Fruit fly (Drosophila melanogaster): Measurements from ENCODE around the gene GlcAT-P.
A peak's percentile ranks its signal among the peaks of the same experiment; 100 is the strongest.

Gene GlcAT-P

dm6 chr3L:11215244-11216121, 18.1 kb upstream of the GlcAT-P start (continued):
- TF ChIP-seq Smox (GFP tag; optimal IDR thresholded peaks at IDR 0.05) (peak; percentile 94), achi (GFP tag; optimal IDR thresholded peaks at IDR 0.05) (peak; percentile 94), CG15336 (GFP tag; IDR thresholded peaks at IDR 0.05) (peak; percentile 96), Eip78C (GFP tag) (peak; percentile 98), CG8319 (GFP tag; optimal IDR thresholded peaks at IDR 0.05) (peak; percentile 92), Hr4 (GFP tag; optimal IDR thresholded peaks at IDR 0.05) (peak; percentile 93), CG16779 (tag; optimal IDR thresholded peaks at IDR 0.05) (peak; percentile 73), Eip75B (GFP tag; optimal IDR thresholded peaks at IDR 0.05) (peak; percentile 96), Gug (GFP tag; IDR thresholded peaks at IDR 0.05) (peak; percentile 94), ss (GFP tag; optimal IDR thresholded peaks at IDR 0.05) (peak; percentile 58 to 81), CG3032 (tag; optimal IDR thresholded peaks at IDR 0.05) (peak; percentile 83), Sox14 (GFP tag; optimal IDR thresholded peaks at IDR 0.05) (peak; percentile 97), Blimp-1 (GFP tag; optimal IDR thresholded peaks at IDR 0.05) (peak; percentile 76), esn (GFP tag; optimal IDR thresholded peaks at IDR 0.05) (peak; percentile 97)

dm6 chr3L:11214406-11215243, 17.3 kb upstream of the GlcAT-P start, which contains the start of gene CG42671:
TSS of gene CG42671 (plus strand) at chr3L:11214505.
- TF ChIP-seq CG31627 (GFP tag; optimal IDR thresholded peaks at IDR 0.05) (no peak), Eip93F (GFP tag; optimal IDR thresholded peaks at IDR 0.05) (no peak), Hr4 (GFP tag; optimal IDR thresholded peaks at IDR 0.05) (no peak), CG8319 (GFP tag; optimal IDR thresholded peaks at IDR 0.05) (no peak), CG6163 (GFP tag; IDR thresholded peaks at IDR 0.05) (no peak), CG34406 (GFP tag; optimal IDR thresholded peaks at IDR 0.05) (no peak), CG6808 (GFP tag; optimal IDR thresholded peaks at IDR 0.05) (peak; percentile 39), CG1621 (tag; optimal IDR thresholded peaks at IDR 0.05) (no peak), ss (GFP tag; optimal IDR thresholded peaks at IDR 0.05) (peak in 1 of 2 experiments; percentile 10), salr (GFP tag; optimal IDR thresholded peaks at IDR 0.05) (no peak), CG11294 (GFP tag; IDR thresholded peaks at IDR 0.05) (no peak), cyc (GFP tag; optimal IDR thresholded peaks at IDR 0.05) (no peak), CG3032 (tag; optimal IDR thresholded peaks at IDR 0.05) (peak; percentile 37), dsx (GFP tag; optimal IDR thresholded peaks at IDR 0.05; ENCODE audit: poor library complexity, severe bottlenecking) (peak; percentile 66), Gug (GFP tag; IDR thresholded peaks at IDR 0.05) (no peak), Eip78C (GFP tag) (no peak), CG6276 (GFP tag; optimal IDR thresholded peaks at IDR 0.05) (peak; percentile 32), vri (GFP tag; optimal IDR thresholded peaks at IDR 0.05) (no peak), CG16779 (tag; optimal IDR thresholded peaks at IDR 0.05) (peak; percentile 50), CG15336 (GFP tag; IDR thresholded peaks at IDR 0.05) (no peak), topi (GFP tag; optimal IDR thresholded peaks at IDR 0.05) (no peak), CG6854 (GFP tag; optimal IDR thresholded peaks at IDR 0.05) (no peak), CG8119 (GFP tag; IDR thresholded peaks at IDR 0.05) (peak; percentile 65), CG9139 (GFP tag; optimal IDR thresholded peaks at IDR 0.05) (peak; percentile 45), Lpt (GFP tag; optimal IDR thresholded peaks at IDR 0.05) (no peak), esn (GFP tag; optimal IDR thresholded peaks at IDR 0.05) (no peak), Blimp-1 (GFP tag; optimal IDR thresholded peaks at IDR 0.05) (no peak), Ets96B (tag; optimal IDR thresholded peaks at IDR 0.05) (no peak), CG3919 (GFP tag; optimal IDR thresholded peaks at IDR 0.05) (no peak), Sox102F (GFP tag; optimal IDR thresholded peaks at IDR 0.05) (no peak), CG4318 (GFP tag; optimal IDR thresholded peaks at IDR 0.05) (no peak), svp (GFP tag) (no peak), fkh (GFP tag; optimal IDR thresholded peaks at IDR 0.05) (peak; percentile 75), pdm3 (GFP tag; optimal IDR thresholded peaks at IDR 0.05) (no peak)

All from whole organism, prepupa.